Worm (Caenorhabditis elegans) whole organism, young adult: Measurements from ENCODE around the gene F08F1.4.

Experiments used
- B0019.2 ChIP-seq: fragments of 200-800 bp; sonication (Bioruptor generic); conservative IDR thresholded peaks from 2 replicates; pipeline ENCODE4 v1.3.6; 2022; ENCODE audit warnings: missing genetic modification reagents, missing genetic modification characterization, missing compliant biosample characterization
- C06A6.2 ChIP-seq: fragments of 200-800 bp; sonication (Bioruptor generic); conservative IDR thresholded peaks from 2 replicates; pipeline ENCODE4 v1.3.6; 2022; ENCODE audit warnings: missing genetic modification characterization, missing compliant biosample characterization
- C17E4.6 ChIP-seq: fragments of 200-800 bp; sonication (Bioruptor generic); IDR thresholded peaks from 2 replicates; pipeline ENCODE4 v1.3.6; 2022; ENCODE audit warnings: missing genetic modification reagents, missing genetic modification characterization, missing compliant biosample characterization
- D2030.7 ChIP-seq: fragments of 200-800 bp; sonication (Bioruptor generic); IDR thresholded peaks from 2 replicates; pipeline ENCODE4 v1.3.6; 2022; ENCODE audit warnings: missing genetic modification reagents, missing genetic modification characterization, missing compliant biosample characterization
- F33H1.4 ChIP-seq: fragments of 200-800 bp; sonication (Bioruptor generic); IDR thresholded peaks from 2 replicates; pipeline ENCODE4 v1.3.6; 2022; ENCODE audit warnings: missing genetic modification reagents, missing genetic modification characterization, missing compliant biosample characterization
- F37B4.10 ChIP-seq: fragments of 200-800 bp; sonication (Bioruptor generic); IDR thresholded peaks from 2 replicates; pipeline ENCODE4 v1.3.6; 2022; ENCODE audit warnings: missing genetic modification characterization, missing compliant biosample characterization
- F39B2.1 ChIP-seq: fragments of 200-800 bp; sonication (Bioruptor generic); IDR thresholded peaks from 2 replicates; pipeline ENCODE4 v1.3.6; 2022; ENCODE audit warnings: missing genetic modification reagents, missing genetic modification characterization, missing compliant biosample characterization
- F49E8.2 ChIP-seq: sonication (generic microtip); optimal IDR thresholded peaks from 3 replicates; lab custom pipeline; 2017; ENCODE audit warnings: missing genetic modification characterization, mild to moderate bottlenecking, missing compliant biosample characterization, antibody characterized with exemption, moderate library complexity; ENCODE audit not compliant: insufficient read depth
- F57A8.1 ChIP-seq: fragments of 200-800 bp; sonication (Bioruptor generic); optimal IDR thresholded peaks from 2 replicates; lab custom pipeline; 2018; ENCODE audit warnings: mild to moderate bottlenecking, missing genetic modification characterization, moderate library complexity, missing compliant biosample characterization
- K11D2.4 ChIP-seq: fragments of 200-800 bp; sonication (Bioruptor generic); IDR thresholded peaks from 2 replicates; pipeline ENCODE4 v1.3.6; 2022; ENCODE audit warnings: missing genetic modification reagents, missing genetic modification characterization, missing compliant biosample characterization
- K12H6.12 ChIP-seq: fragments of 200-800 bp; sonication (Bioruptor generic); optimal IDR thresholded peaks from 2 replicates; lab custom pipeline; 2018; ENCODE audit warnings: mild to moderate bottlenecking, missing genetic modification characterization, missing compliant biosample characterization
- Y53F4B.3 ChIP-seq: fragments of 200-800 bp; sonication (Bioruptor generic); IDR thresholded peaks from 2 replicates; pipeline ENCODE4 v1.3.6; 2022; ENCODE audit warnings: missing genetic modification reagents, missing genetic modification characterization, missing compliant biosample characterization
- Y67H2A.10 ChIP-seq: fragments of 200-800 bp; sonication (Bioruptor generic); conservative IDR thresholded peaks from 2 replicates; pipeline ENCODE4 v1.3.6; 2022; ENCODE audit warnings: missing genetic modification reagents, missing genetic modification characterization, missing compliant biosample characterization
- ama-1 ChIP-seq, 3 experiments: fragments of 150-350 bp in 1 of 3; sonication (generic microtip) in 2 of 3; optimal IDR thresholded peaks; 2 replicates each; lab custom pipeline; 2014 to 2018; ENCODE audit warnings: missing biosample characterization in 2 of 3, missing genetic modification characterization in 2 of 3, missing genetic modification reagents in 2 of 3
- aptf-2 ChIP-seq: fragments of 200-800 bp; sonication (Bioruptor generic); conservative IDR thresholded peaks from 2 replicates; pipeline ENCODE4 v1.3.6; 2022; ENCODE audit warnings: missing genetic modification reagents, missing genetic modification characterization, missing compliant biosample characterization
- attf-6 ChIP-seq: fragments of 200-800 bp; sonication (Bioruptor generic); IDR thresholded peaks from 2 replicates; pipeline ENCODE4 v1.3.6; 2022; ENCODE audit warnings: missing genetic modification reagents, missing genetic modification characterization, missing compliant biosample characterization
- bed-1 ChIP-seq: fragments of 200-800 bp; sonication (Bioruptor generic); IDR thresholded peaks from 2 replicates; pipeline ENCODE4 v1.3.6; 2022; ENCODE audit warnings: missing genetic modification reagents, missing genetic modification characterization, missing compliant biosample characterization
- cebp-1 ChIP-seq, 2 experiments: fragments of 200-800 bp in 1 of 2; sonication (Bioruptor generic) in 1 of 2; sonication (generic microtip) in 1 of 2; IDR thresholded peaks in 1 of 2; optimal IDR thresholded peaks in 1 of 2; 2 replicates each; pipeline versions ENCODE4 v1.3.6 to Lab custom; 2017 to 2022; ENCODE audit warnings: missing compliant biosample characterization in 2 of 2, missing genetic modification characterization in 2 of 2, mild to moderate bottlenecking in 1 of 2, missing genetic modification reagents in 1 of 2, moderate library complexity in 1 of 2
- ceh-58 ChIP-seq: fragments of 200-800 bp; sonication (Bioruptor generic); IDR thresholded peaks from 2 replicates; pipeline ENCODE4 v1.3.6; 2022; ENCODE audit warnings: missing genetic modification characterization, missing compliant biosample characterization
- efl-1 ChIP-seq: fragments of 150-350 bp; optimal IDR thresholded peaks from 2 replicates; lab custom pipeline; 2014; ENCODE audit warnings: missing biosample characterization, missing genetic modification reagents, missing genetic modification characterization
- gei-17 ChIP-seq: fragments of 200-800 bp; sonication (Bioruptor generic); optimal IDR thresholded peaks from 2 replicates; lab custom pipeline; 2018; ENCODE audit warnings: mild to moderate bottlenecking, missing genetic modification characterization, missing compliant biosample characterization
- hlh-26 ChIP-seq: fragments of 200-800 bp; sonication (Bioruptor generic); conservative IDR thresholded peaks from 2 replicates; pipeline ENCODE4 v1.3.6; 2022; ENCODE audit warnings: missing genetic modification reagents, missing genetic modification characterization, missing compliant biosample characterization
- hmg-20 ChIP-seq: fragments of 200-800 bp; sonication (Bioruptor generic); IDR thresholded peaks from 2 replicates; pipeline ENCODE4 v1.3.6; 2022; ENCODE audit warnings: missing genetic modification reagents, missing genetic modification characterization, missing compliant biosample characterization
- hsf-1 ChIP-seq: fragments of 200-800 bp; sonication (Bioruptor generic); IDR thresholded peaks from 2 replicates; pipeline ENCODE4 v1.3.6; 2022; ENCODE audit warnings: missing genetic modification reagents, missing genetic modification characterization, missing compliant biosample characterization
- lin-40 ChIP-seq: sonication (generic microtip); optimal IDR thresholded peaks from 2 replicates; lab custom pipeline; 2016; ENCODE audit warnings: missing genetic modification characterization, mild to moderate bottlenecking, missing compliant biosample characterization, missing genotype, missing genetic modification reagents
- lir-1 ChIP-seq: fragments of 200-800 bp; sonication (Bioruptor generic); conservative IDR thresholded peaks from 2 replicates; pipeline ENCODE4 v1.3.6; 2022; ENCODE audit warnings: missing genetic modification reagents, missing genetic modification characterization, missing compliant biosample characterization
- lsl-1 ChIP-seq: fragments of 200-800 bp; sonication (Bioruptor generic); optimal IDR thresholded peaks from 2 replicates; lab custom pipeline; 2018; ENCODE audit warnings: mild to moderate bottlenecking, missing genetic modification characterization, moderate library complexity, missing compliant biosample characterization
- madf-6 ChIP-seq: fragments of 200-800 bp; sonication (Bioruptor generic); IDR thresholded peaks from 2 replicates; pipeline ENCODE4 v1.3.6; 2022; ENCODE audit warnings: missing genetic modification reagents, missing genetic modification characterization, missing compliant biosample characterization
- madf-8 ChIP-seq: fragments of 200-800 bp; sonication (Bioruptor generic); conservative IDR thresholded peaks from 2 replicates; pipeline ENCODE4 v1.3.6; 2022; ENCODE audit warnings: missing genetic modification reagents, missing genetic modification characterization, missing compliant biosample characterization
- mcd-1 ChIP-seq: fragments of 200-800 bp; sonication (Bioruptor generic); IDR thresholded peaks from 2 replicates; pipeline ENCODE4 v1.3.6; 2022; ENCODE audit warnings: missing genetic modification reagents, missing genetic modification characterization, missing compliant biosample characterization
- mxl-1 ChIP-seq: sonication (generic microtip); optimal IDR thresholded peaks from 2 replicates; lab custom pipeline; 2016; ENCODE audit warnings: missing genetic modification characterization, missing compliant biosample characterization
- nfya-2 ChIP-seq: fragments of 200-800 bp; sonication (Bioruptor generic); IDR thresholded peaks from 2 replicates; pipeline ENCODE4 v1.3.6; 2022; ENCODE audit warnings: missing genetic modification reagents, missing genetic modification characterization, missing compliant biosample characterization
- nfyb-1 ChIP-seq: fragments of 200-800 bp; sonication (Bioruptor generic); IDR thresholded peaks from 2 replicates; pipeline ENCODE4 v1.3.6; 2022; ENCODE audit warnings: missing genetic modification reagents, missing genetic modification characterization, missing compliant biosample characterization
- nhr-27 ChIP-seq: fragments of 200-800 bp; sonication (Bioruptor generic); optimal IDR thresholded peaks from 2 replicates; lab custom pipeline; 2018; ENCODE audit warnings: mild to moderate bottlenecking, missing genetic modification characterization, moderate library complexity, missing compliant biosample characterization
- nhr-80 ChIP-seq: sonication (generic microtip); optimal IDR thresholded peaks from 2 replicates; lab custom pipeline; 2016; ENCODE audit warnings: missing genetic modification characterization, missing compliant biosample characterization
- nhr-90 ChIP-seq: sonication (generic microtip); optimal IDR thresholded peaks from 2 replicates; lab custom pipeline; 2016; ENCODE audit warnings: missing genotype, mild to moderate bottlenecking, missing genetic modification characterization, missing compliant biosample characterization
- rec-8 ChIP-seq, 2 experiments: sonication (generic microtip); optimal IDR thresholded peaks; 2 replicates each; lab custom pipeline; 2016; ENCODE audit warnings: mild to moderate bottlenecking in 2 of 2, missing genetic modification characterization in 2 of 2, missing genetic modification reagents in 2 of 2, missing genotype in 2 of 2, missing biosample characterization in 1 of 2, missing compliant biosample characterization in 1 of 2, moderate library complexity in 1 of 2
- repo-1 ChIP-seq: sonication (generic microtip); optimal IDR thresholded peaks from 2 replicates; lab custom pipeline; 2017; ENCODE audit warnings: mild to moderate bottlenecking, missing genetic modification characterization, missing compliant biosample characterization
- sdz-38 ChIP-seq: sonication (generic microtip); optimal IDR thresholded peaks from 2 replicates; lab custom pipeline; 2016; ENCODE audit warnings: missing genotype, missing genetic modification characterization, missing compliant biosample characterization
- sea-2 ChIP-seq: fragments of 200-800 bp; sonication (Bioruptor generic); IDR thresholded peaks from 2 replicates; pipeline ENCODE4 v1.3.6; 2022; ENCODE audit warnings: missing genetic modification characterization, missing compliant biosample characterization
- snpc-3.4 ChIP-seq: sonication (generic microtip); optimal IDR thresholded peaks from 2 replicates; lab custom pipeline; 2017; ENCODE audit warnings: missing genetic modification characterization, mild to moderate bottlenecking, missing compliant biosample characterization, antibody characterized with exemption, moderate library complexity, missing genotype, missing genetic modification reagents
- tbp1 ChIP-seq: fragments of 200-800 bp; sonication (Bioruptor generic); optimal IDR thresholded peaks from 2 replicates; lab custom pipeline; 2018; ENCODE audit warnings: mild to moderate bottlenecking, missing genetic modification characterization, missing compliant biosample characterization
- tlf-1 ChIP-seq: fragments of 200-800 bp; sonication (Bioruptor generic); optimal IDR thresholded peaks from 2 replicates; lab custom pipeline; 2018; ENCODE audit warnings: mild to moderate bottlenecking, missing genetic modification characterization, missing compliant biosample characterization
- unc-130 ChIP-seq: sonication (generic microtip); optimal IDR thresholded peaks from 2 replicates; lab custom pipeline; 2016; ENCODE audit warnings: missing genetic modification reagents, missing genetic modification characterization, missing compliant biosample characterization
- unc-62 ChIP-seq: fragments of 150-350 bp; optimal IDR thresholded peaks from 2 replicates; lab custom pipeline; 2014; ENCODE audit warnings: missing biosample characterization, missing genetic modification reagents, missing genetic modification characterization
- ztf-25 ChIP-seq: fragments of 200-800 bp; sonication (Bioruptor generic); IDR thresholded peaks from 2 replicates; pipeline ENCODE4 v1.3.6; 2022; ENCODE audit warnings: missing genetic modification reagents, missing genetic modification characterization, missing compliant biosample characterization
- ztf-28 ChIP-seq: fragments of 200-800 bp; sonication (Bioruptor generic); IDR thresholded peaks from 2 replicates; pipeline ENCODE4 v1.3.6; 2022; ENCODE audit warnings: missing genetic modification reagents, missing genetic modification characterization, missing compliant biosample characterization
- ztf-6 ChIP-seq: fragments of 200-800 bp; sonication (Bioruptor generic); IDR thresholded peaks from 2 replicates; pipeline ENCODE4 v1.3.6; 2022; ENCODE audit warnings: missing genetic modification reagents, missing genetic modification characterization, missing compliant biosample characterization

Gene F08F1.4

ce11 chrX:8368210-8368609, 45.0 kb upstream of the F08F1.4 start (continued):
- no peak for TF ChIP-seq F49E8.2 (tag; lab: Kevin White, UChicago)
- no peak for TF ChIP-seq B0019.2 (GFP tag; lab: Robert Waterston, UW)
- peak; percentile 35; the same call in 1 of the 2 replicates for TF ChIP-seq hmg-20 (GFP tag; lab: Robert Waterston, UW)
- TF ChIP-seq hlh-26 (GFP tag; lab: Robert Waterston, UW) = no peak
- no peak for TF ChIP-seq bed-1 (GFP tag; lab: Robert Waterston, UW)
- no peak for TF ChIP-seq madf-8 (GFP tag; lab: Robert Waterston, UW)
- TF ChIP-seq repo-1 (tag; lab: Kevin White, UChicago) = no peak
- TF ChIP-seq sdz-38 (tag; lab: Kevin White, UChicago) = no peak
- TF ChIP-seq ztf-25 = no peak
- TF ChIP-seq sea-2 (GFP tag; lab: Robert Waterston, UW) = no peak
- no peak for TF ChIP-seq C06A6.2 (GFP tag; lab: Robert Waterston, UW)
- no peak for TF ChIP-seq hsf-1 (GFP tag; lab: Robert Waterston, UW)
- TF ChIP-seq F37B4.10 (GFP tag; lab: Robert Waterston, UW) = no peak
- TF ChIP-seq lin-40 (tag; lab: Kevin White, UChicago) = peak; percentile 78
- peak; percentile 53 for TF ChIP-seq K12H6.12
- TF ChIP-seq ama-1 (optimal IDR thresholded peaks at IDR 0.05; lab: Kevin White, UChicago) = no peak
- no peak for TF ChIP-seq ama-1 (GFP tag; optimal IDR thresholded peaks at IDR 0.05; lab: Kevin White, UChicago)
- TF ChIP-seq ztf-6 (GFP tag; lab: Robert Waterston, UW) = no peak
- TF ChIP-seq F39B2.1 (GFP tag; lab: Robert Waterston, UW) = no peak
- TF ChIP-seq lir-1 (GFP tag; lab: Robert Waterston, UW) = peak; percentile 46; the same call in 1 of the 2 replicates
- no peak for TF ChIP-seq Y53F4B.3 (GFP tag; lab: Robert Waterston, UW)
- TF ChIP-seq ceh-58 (GFP tag; lab: Robert Waterston, UW) = no peak
- TF ChIP-seq cebp-1 (GFP tag; IDR thresholded peaks at IDR 0.05; lab: Robert Waterston, UW) = peak; percentile 64; the same call in 1 of the 2 replicates
- peak; percentile 82 for TF ChIP-seq cebp-1 (tag; optimal IDR thresholded peaks at IDR 0.05; lab: Kevin White, UChicago)
- no peak for TF ChIP-seq attf-6 (GFP tag; lab: Robert Waterston, UW)
- TF ChIP-seq K11D2.4 (GFP tag; lab: Robert Waterston, UW) = peak; percentile 65
- TF ChIP-seq C17E4.6 (GFP tag; lab: Robert Waterston, UW) = no peak
- TF ChIP-seq Y67H2A.10 (GFP tag; lab: Robert Waterston, UW) = no peak
- peak; percentile 95 for TF ChIP-seq nhr-80 (tag; lab: Kevin White, UChicago)
- TF ChIP-seq tlf-1 (GFP tag; lab: Kevin White, UChicago) = peak; percentile 8
- TF ChIP-seq snpc-3.4 (tag; lab: Kevin White, UChicago) = no peak
- no peak for TF ChIP-seq mxl-1 (tag; lab: Kevin White, UChicago)
- no peak for TF ChIP-seq nhr-90 (tag; lab: Kevin White, UChicago)
- TF ChIP-seq madf-6 (GFP tag; lab: Robert Waterston, UW) = no peak
- TF ChIP-seq nfya-2 = no peak
- TF ChIP-seq unc-130 = no peak
- TF ChIP-seq nhr-27 = no peak
- TF ChIP-seq tbp1 (GFP tag; lab: Kevin White, UChicago) = no peak
- TF ChIP-seq F33H1.4 (GFP tag; lab: Robert Waterston, UW) = no peak
- no peak for TF ChIP-seq rec-8 (tag; optimal IDR thresholded peaks at IDR 0.05; lab: Kevin White, UChicago)
- TF ChIP-seq unc-62 (GFP tag; lab: Kevin White, UChicago) = no peak
- no peak for TF ChIP-seq D2030.7 (GFP tag; lab: Robert Waterston, UW)
- no peak for TF ChIP-seq efl-1 (GFP tag; lab: Kevin White, UChicago)
- no peak for TF ChIP-seq ztf-28 (GFP tag; lab: Robert Waterston, UW)
- TF ChIP-seq nfyb-1 (GFP tag; lab: Robert Waterston, UW) = no peak
- TF ChIP-seq aptf-2 (GFP tag; lab: Robert Waterston, UW) = no peak
- no peak for TF ChIP-seq lsl-1 (GFP tag; lab: Kevin White, UChicago)
- no peak for TF ChIP-seq F57A8.1
- TF ChIP-seq gei-17 (GFP tag; lab: Kevin White, UChicago) = no peak
- no peak; the same call in 1 of the 2 replicates for TF ChIP-seq mcd-1 (GFP tag; lab: Robert Waterston, UW)
